Fruit fly (Drosophila melanogaster) S2 (cell line): ENCODE data around the gene CG32536.

Experiments used
- CG8478 ChIP-seq: fragments of >200 bp; optimal IDR thresholded peaks from 2 replicates; lab custom pipeline; 2018
- CTCF ChIP-seq, 2 experiments: fragments of >200 bp; optimal IDR thresholded peaks; 2 replicates each; lab custom pipeline; 2018

- TF ChIP-seq CG8478 (no peak), CTCF (optimal IDR thresholded peaks at IDR 0.05; lab: Kevin White, UChicago) (no peak)
These were observed 14.1 kb downstream of the CG32536 start for dm6 chrX:19262553-19262952.
